Fruit fly (Drosophila melanogaster) whole organism, pupa: ENCODE measurements around the gene CG14111.

Source experiments
- CG12605 ChIP-seq: fragments of 200-800 bp; sonication (Bioruptor generic); IDR thresholded peaks from 2 replicates; pipeline ENCODE4 v1.3.6; 2022; ENCODE audit warnings: missing biosample characterization, missing genetic modification characterization
- CG13204 ChIP-seq: fragments of 200-800 bp; sonication (Bioruptor generic); optimal IDR thresholded peaks from 2 replicates; lab custom pipeline; 2018; ENCODE audit warnings: missing biosample characterization, mild to moderate bottlenecking, missing genetic modification characterization, moderate library complexity
- CG14655 ChIP-seq: fragments of 200-800 bp; sonication (Bioruptor generic); optimal IDR thresholded peaks from 3 replicates; lab custom pipeline; 2017; ENCODE audit warnings: mild to moderate bottlenecking, missing biosample characterization, missing genetic modification reagents, missing genetic modification characterization
- CG15710 ChIP-seq: fragments of 200-800 bp; sonication (Bioruptor generic); optimal IDR thresholded peaks from 2 replicates; lab custom pipeline; 2018; ENCODE audit warnings: missing biosample characterization, mild to moderate bottlenecking, missing genetic modification characterization, moderate library complexity
- CG17806 ChIP-seq: fragments of 200-800 bp; sonication (Bioruptor generic); optimal IDR thresholded peaks from 2 replicates; lab custom pipeline; 2018; ENCODE audit warnings: missing biosample characterization, mild to moderate bottlenecking, missing genetic modification characterization, moderate library complexity
- CG32121 ChIP-seq: fragments of 200-800 bp; sonication (Bioruptor generic); IDR thresholded peaks from 2 replicates; pipeline ENCODE4 v1.3.6; 2022; ENCODE audit warnings: missing biosample characterization, missing genetic modification characterization
- CG8301 ChIP-seq: fragments of 200-800 bp; sonication (Bioruptor generic); optimal IDR thresholded peaks from 2 replicates; lab custom pipeline; 2018; ENCODE audit warnings: missing biosample characterization, mild to moderate bottlenecking, missing genetic modification characterization
- EcR ChIP-seq: fragments of 200-800 bp; sonication (Bioruptor generic); optimal IDR thresholded peaks from 3 replicates; lab custom pipeline; 2019; ENCODE audit warnings: missing biosample characterization, missing genetic modification characterization, mild to moderate bottlenecking, moderate library complexity, missing genetic modification reagents
- Ets98B ChIP-seq: fragments of 200-800 bp; sonication (Bioruptor generic); IDR thresholded peaks from 2 replicates; pipeline ENCODE4 v1.3.6; 2022; ENCODE audit warnings: missing biosample characterization, missing genetic modification characterization
- Pif1B ChIP-seq: fragments of 200-800 bp; sonication (Bioruptor generic); optimal IDR thresholded peaks from 3 replicates; lab custom pipeline; 2016; ENCODE audit warnings: missing biosample characterization, missing genetic modification characterization
- Snoo ChIP-seq: fragments of 200-800 bp; sonication (Bioruptor generic); optimal IDR thresholded peaks from 3 replicates; lab custom pipeline; 2017; ENCODE audit warnings: missing biosample characterization, mild to moderate bottlenecking, missing genetic modification characterization, inconsistent platforms
- fd96Ca ChIP-seq: fragments of 200-800 bp; sonication (Bioruptor generic); IDR thresholded peaks from 3 replicates; pipeline ENCODE4 v1.3.6; 2022; ENCODE audit warnings: missing biosample characterization, missing genetic modification characterization
- rn ChIP-seq: fragments of 200-800 bp; sonication (Bioruptor generic); IDR thresholded peaks from 2 replicates; pipeline ENCODE4 v1.3.6; 2022; ENCODE audit warnings: missing biosample characterization, missing genetic modification characterization

DNA sequence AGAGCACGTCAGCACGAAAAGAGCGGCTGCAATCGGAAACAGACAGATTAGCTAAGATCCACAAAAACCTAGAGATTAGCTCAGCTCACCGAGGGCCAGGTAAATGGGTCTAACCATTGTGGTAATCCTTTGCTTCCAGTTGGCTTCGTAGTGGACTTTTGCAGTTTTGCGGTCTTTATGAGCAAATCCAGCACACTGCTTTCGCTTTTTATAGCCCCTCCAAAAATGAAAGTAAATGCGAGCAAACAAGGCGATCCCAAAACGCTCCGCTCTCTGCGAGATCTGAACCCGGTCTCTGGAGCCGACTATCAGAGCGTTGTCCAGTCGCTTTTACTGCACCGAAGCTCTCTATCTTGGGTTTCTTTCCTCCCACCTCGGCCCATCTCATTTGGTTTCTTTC, 3.4 kb downstream of the CG14111 start, which contains the start of gene CG14107:
- TF ChIP-seq Snoo (tag; lab: Kevin White, UChicago), result no peak
- TF ChIP-seq Pif1B (GFP tag; lab: Kevin White, UChicago), result no peak
- no peak for TF ChIP-seq CG15710 (tag; lab: Kevin White, UChicago)
- no peak for TF ChIP-seq CG32121
- no peak for TF ChIP-seq Ets98B (GFP tag; lab: Robert Waterston, UW)
- TF ChIP-seq EcR (GFP tag; lab: Kevin White, UChicago), result no peak
- no peak for TF ChIP-seq CG8301 (tag; lab: Kevin White, UChicago)
- TF ChIP-seq CG17806, result no peak
- no peak for TF ChIP-seq CG12605 (GFP tag; lab: Robert Waterston, UW)
- TF ChIP-seq CG14655 (GFP tag; lab: Kevin White, UChicago), result no peak
- no peak for TF ChIP-seq fd96Ca
- TF ChIP-seq CG13204, result no peak
- TF ChIP-seq rn (GFP tag; lab: Robert Waterston, UW), result no peak
